Worm (Caenorhabditis elegans) whole organism, L4 larva: Measurements from ENCODE around the gene sri-30.
A peak's percentile ranks its signal among the peaks of the same experiment; 100 is the strongest.

Experiments used
- F44E2.7 ChIP-seq: fragments of 200-800 bp; sonication (Bioruptor generic); IDR thresholded peaks from 2 replicates; pipeline ENCODE4 v2.1.2; 2022; ENCODE audit warnings: missing genetic modification characterization, missing compliant biosample characterization
- Y105C5A.15 ChIP-seq: fragments of 200-800 bp; sonication (Bioruptor generic); IDR thresholded peaks from 2 replicates; pipeline ENCODE4 v1.3.6; 2022; ENCODE audit warnings: missing genetic modification characterization, missing compliant biosample characterization
- aha-1 ChIP-seq: fragments of 150-350 bp; peaks from one replicate; lab custom pipeline; 2014; ENCODE audit warnings: missing biosample characterization, missing genetic modification characterization
- ama-1 ChIP-seq: fragments of 150-350 bp; optimal IDR thresholded peaks from 2 replicates; lab custom pipeline; 2014; ENCODE audit warnings: inconsistent platforms, mixed read lengths
- attf-4 ChIP-seq: sonication (generic microtip); optimal IDR thresholded peaks from 3 replicates; lab custom pipeline; 2017; ENCODE audit warnings: missing biosample characterization, missing genetic modification characterization
- ceh-32 ChIP-seq: sonication (generic microtip); optimal IDR thresholded peaks from 2 replicates; lab custom pipeline; 2016; ENCODE audit warnings: mild to moderate bottlenecking, missing genetic modification characterization, missing compliant biosample characterization; ENCODE audit not compliant: poor library complexity
- daf-12 ChIP-seq: fragments of 150-350 bp; optimal IDR thresholded peaks from 2 replicates; lab custom pipeline; 2014; ENCODE audit warnings: missing biosample characterization, missing genetic modification reagents, missing genetic modification characterization
- daf-8 ChIP-seq: fragments of 200-800 bp; sonication (Bioruptor generic); IDR thresholded peaks from 2 replicates; pipeline ENCODE4 v1.3.6; 2022; ENCODE audit warnings: missing genetic modification characterization, missing compliant biosample characterization
- dmd-6 ChIP-seq: fragments of 200-800 bp; sonication (Bioruptor generic); IDR thresholded peaks from 2 replicates; pipeline ENCODE4 v1.3.6; 2022; ENCODE audit warnings: missing genetic modification reagents, missing genetic modification characterization, missing compliant biosample characterization
- dmd-8 ChIP-seq: fragments of 200-800 bp; sonication (Bioruptor generic); IDR thresholded peaks from 2 replicates; pipeline ENCODE4 v1.3.6; 2022; ENCODE audit warnings: missing genetic modification characterization, missing compliant biosample characterization
- dmd-9 ChIP-seq: fragments of 200-800 bp; sonication (Bioruptor generic); IDR thresholded peaks from 2 replicates; pipeline ENCODE4 v1.3.6; 2022; ENCODE audit warnings: missing genetic modification reagents, missing genetic modification characterization, missing compliant biosample characterization
- duxl-1 ChIP-seq: sonication (generic microtip); optimal IDR thresholded peaks from 2 replicates; lab custom pipeline; 2016; ENCODE audit warnings: mild to moderate bottlenecking, missing genetic modification characterization, moderate library complexity, missing compliant biosample characterization; ENCODE audit not compliant: poor library complexity
- lin-1 ChIP-seq: fragments of 200-800 bp; sonication (Bioruptor generic); IDR thresholded peaks from 2 replicates; pipeline ENCODE4 v1.3.6; 2022; ENCODE audit warnings: missing genetic modification reagents, missing genetic modification characterization, missing compliant biosample characterization
- lin-13 ChIP-seq: fragments of 150-350 bp; optimal IDR thresholded peaks from 2 replicates; lab custom pipeline; 2014; ENCODE audit warnings: missing biosample characterization, missing genetic modification reagents, missing genetic modification characterization
- lin-39 ChIP-seq: fragments of 150-350 bp; optimal IDR thresholded peaks from 2 replicates; lab custom pipeline; 2014; ENCODE audit warnings: missing biosample characterization, missing genetic modification reagents, missing genetic modification characterization
- lsy-2 ChIP-seq, 2 experiments: fragments of 150-350 bp in 1 of 2; sonication (generic microtip) in 1 of 2; optimal IDR thresholded peaks; 2 replicates each; lab custom pipeline; 2014 to 2017; ENCODE audit warnings: missing biosample characterization in 2 of 2, missing genetic modification characterization in 2 of 2
- mdl-1 ChIP-seq, 2 experiments: fragments of 150-350 bp in 1 of 2; sonication (generic microtip) in 1 of 2; optimal IDR thresholded peaks; 2 replicates each; lab custom pipeline; 2014 to 2017; ENCODE audit warnings: missing biosample characterization in 2 of 2, missing genetic modification characterization in 2 of 2
- mes-2 ChIP-seq: sonication (generic microtip); optimal IDR thresholded peaks from 2 replicates; lab custom pipeline; 2016; ENCODE audit warnings: missing genotype, mild to moderate bottlenecking, missing genetic modification characterization, missing compliant biosample characterization; ENCODE audit not compliant: poor library complexity, severe bottlenecking
- mxl-3 ChIP-seq: fragments of 200-800 bp; sonication (Bioruptor generic); optimal IDR thresholded peaks from 2 replicates; lab custom pipeline; 2018; ENCODE audit warnings: mild to moderate bottlenecking, missing genetic modification characterization, missing compliant biosample characterization
- nhr-11 ChIP-seq: fragments of 150-350 bp; optimal IDR thresholded peaks from 2 replicates; lab custom pipeline; 2014; ENCODE audit warnings: missing biosample characterization, missing genetic modification characterization
- nhr-48 ChIP-seq: sonication (generic microtip); optimal IDR thresholded peaks from 2 replicates; lab custom pipeline; 2016; ENCODE audit warnings: mild to moderate bottlenecking, missing genetic modification characterization, missing compliant biosample characterization
- pha-4 ChIP-seq, 2 experiments: fragments of 150-350 bp in 1 of 2; fragments of 200-800 bp in 1 of 2; sonication (Bioruptor generic) in 1 of 2; IDR thresholded peaks in 1 of 2; optimal IDR thresholded peaks in 1 of 2; 2 replicates each; pipeline versions ENCODE4 v1.3.6 to Lab custom; 2014 to 2022; ENCODE audit warnings: missing genetic modification characterization in 2 of 2, missing genetic modification reagents in 2 of 2, missing biosample characterization in 1 of 2, missing compliant biosample characterization in 1 of 2
- php-3 ChIP-seq: fragments of 200-800 bp; sonication (Bioruptor generic); IDR thresholded peaks from 2 replicates; pipeline ENCODE4 v1.3.6; 2022; ENCODE audit warnings: missing genetic modification reagents, missing genetic modification characterization, missing compliant biosample characterization
- rbr-2 ChIP-seq: sonication (generic microtip); optimal IDR thresholded peaks from 2 replicates; lab custom pipeline; 2016; ENCODE audit warnings: missing genotype, missing genetic modification characterization, missing compliant biosample characterization
- saeg-2 ChIP-seq: fragments of 200-800 bp; sonication (Bioruptor generic); IDR thresholded peaks from 2 replicates; pipeline ENCODE4 v1.3.6; 2022; ENCODE audit warnings: missing genetic modification reagents, missing genetic modification characterization, missing compliant biosample characterization
- set-16 ChIP-seq: fragments of 200-800 bp; sonication (Bioruptor generic); IDR thresholded peaks from 2 replicates; pipeline ENCODE4 v1.3.6; 2022; ENCODE audit warnings: missing genetic modification reagents, missing genetic modification characterization, missing compliant biosample characterization
- snpc-1.2 ChIP-seq: fragments of 200-800 bp; sonication (Bioruptor generic); IDR thresholded peaks from 2 replicates; pipeline ENCODE4 v1.3.6; 2022; ENCODE audit warnings: missing genetic modification reagents, missing genetic modification characterization, missing compliant biosample characterization
- tag-97 ChIP-seq: fragments of 200-800 bp; sonication (Bioruptor generic); IDR thresholded peaks from 2 replicates; pipeline ENCODE4 v1.3.6; 2022; ENCODE audit warnings: missing genetic modification characterization, missing compliant biosample characterization
- tra-1 ChIP-seq: fragments of 200-800 bp; sonication (Bioruptor generic); IDR thresholded peaks from 2 replicates; pipeline ENCODE4 v1.3.6; 2022; ENCODE audit warnings: missing genetic modification reagents, missing genetic modification characterization, missing compliant biosample characterization
- unc-130 ChIP-seq: sonication (generic microtip); optimal IDR thresholded peaks from 2 replicates; lab custom pipeline; 2016; ENCODE audit warnings: missing genetic modification reagents, missing genetic modification characterization, missing compliant biosample characterization
- unc-62 ChIP-seq, 3 experiments: fragments of 150-350 bp in 1 of 3; sonication (generic microtip); optimal IDR thresholded peaks in 2 of 3; peaks in 1 of 3; 1 replicate in 1 of 3; 2 replicates in 2 of 3; lab custom pipeline; 2014 to 2017; ENCODE audit warnings: missing biosample characterization in 3 of 3, missing genetic modification characterization in 3 of 3, missing genetic modification reagents in 3 of 3, missing genotype in 1 of 3
- zag-1 ChIP-seq: fragments of 150-350 bp; optimal IDR thresholded peaks from 2 replicates; lab custom pipeline; 2014; ENCODE audit warnings: missing biosample characterization, missing genetic modification characterization

sri-30 gene

ce11 chrII:3045875-3046274 lies at the start of gene sri-30:
Gene sri-30, plus strand, starts transcription at chrII:3046175.
- TF ChIP-seq dmd-9 (GFP tag; lab: Robert Waterston, UW) (no peak), mdl-1 (tag; optimal IDR thresholded peaks at IDR 0.05; lab: Kevin White, UChicago) (no peak), ama-1 (lab: Kevin White, UChicago) (no peak), mxl-3 (no peak), unc-62 (GFP tag; optimal IDR thresholded peaks at IDR 0.05 in 1 of 2; lab: Kevin White, UChicago) (peak in 1 of 2 experiments; percentile 87), unc-62 (tag; optimal IDR thresholded peaks at IDR 0.05; lab: Kevin White, UChicago) (no peak), ceh-32 (no peak), tag-97 (GFP tag; lab: Robert Waterston, UW) (no peak)

ce11 chrII:2996721-2997120 lies 49.3 kb upstream of the sri-30 start, which contains the start of gene lido-8:
Gene lido-8, plus strand, starts transcription at chrII:2997021.
- TF ChIP-seq pha-4 (GFP tag; IDR thresholded peaks at IDR 0.05; lab: Robert Waterston, UW) (no peak), pha-4 (tag; optimal IDR thresholded peaks at IDR 0.05; lab: Kevin White, UChicago) (no peak), aha-1 (peak; percentile 52)

ce11 chrII:2997828-2998441 lies 48.0 kb upstream of the sri-30 start:
- TF ChIP-seq lsy-2 (tag; optimal IDR thresholded peaks at IDR 0.05; lab: Kevin White, UChicago), result no peak
- TF ChIP-seq duxl-1 (tag; lab: Kevin White, UChicago), result peak; percentile 16

- TF ChIP-seq duxl-1 (tag; lab: Kevin White, UChicago) (peak; percentile 38), snpc-1.2 (no peak), daf-12 (tag; lab: Kevin White, UChicago) (no peak), unc-130 (GFP tag; lab: Kevin White, UChicago) (no peak), mes-2 (tag; lab: Kevin White, UChicago) (no peak), dmd-8 (0 out of 2 replicates have a peak, but pooled peaks have one; percentile 4), set-16 (GFP tag; lab: Robert Waterston, UW) (peak; percentile 67), aha-1 (no peak)
Observed at ce11 chrII:3000535-3001264, 45.3 kb upstream of the sri-30 start, which contains the start of gene lido-9. Gene lido-9, plus strand, starts transcription at chrII:3000768.

- no peak for TF ChIP-seq lin-13 (GFP tag; lab: Kevin White, UChicago)
- no peak for TF ChIP-seq dmd-6 (GFP tag; lab: Robert Waterston, UW)
- TF ChIP-seq set-16 (GFP tag; lab: Robert Waterston, UW), result no peak
- no peak for TF ChIP-seq dmd-8
- no peak for TF ChIP-seq php-3
- TF ChIP-seq pha-4 (GFP tag; IDR thresholded peaks at IDR 0.05; lab: Robert Waterston, UW), result no peak
- TF ChIP-seq pha-4 (tag; optimal IDR thresholded peaks at IDR 0.05; lab: Kevin White, UChicago), result no peak
- TF ChIP-seq lin-1 (GFP tag; lab: Robert Waterston, UW), result no peak
- no peak for TF ChIP-seq nhr-11 (tag; lab: Kevin White, UChicago)
- no peak for TF ChIP-seq lin-39
- no peak for TF ChIP-seq ama-1 (lab: Kevin White, UChicago)
- no peak for TF ChIP-seq zag-1 (tag; lab: Kevin White, UChicago)
- no peak for TF ChIP-seq saeg-2 (GFP tag; lab: Robert Waterston, UW)
- no peak for TF ChIP-seq Y105C5A.15 (GFP tag; lab: Robert Waterston, UW)
- TF ChIP-seq tra-1, result no peak
- TF ChIP-seq F44E2.7, result no peak
- no peak for TF ChIP-seq nhr-48 (tag; lab: Kevin White, UChicago)
- TF ChIP-seq rbr-2 (tag; lab: Kevin White, UChicago), result no peak
- TF ChIP-seq attf-4, result no peak
- TF ChIP-seq daf-8 (GFP tag; lab: Robert Waterston, UW), result no peak
Observed at ce11 chrII:3002211-3002610, 43.8 kb upstream of the sri-30 start, which contains the start of gene lido-10. Gene lido-10, plus strand, starts transcription at chrII:3002511.
